Worm (Caenorhabditis elegans): Measurements from ENCODE around the gene erd-2.1.

erd-2.1 gene

ce11 chrX:10158716-10159115 lies at the start of gene erd-2.1:
TSS of gene erd-2.1 (minus strand) at chrX:10158829.
- TF ChIP-seq mxl-3 (GFP tag; optimal IDR thresholded peaks at IDR 0.05) (peak; percentile 99), lir-3 (tag; optimal IDR thresholded peaks at IDR 0.05) (no peak), nhr-41 (GFP tag; IDR thresholded peaks at IDR 0.05) (no peak), egl-43 (GFP tag; IDR thresholded peaks at IDR 0.05) (no peak), lin-39 (tag; optimal IDR thresholded peaks at IDR 0.05) (no peak), nhr-48 (tag; optimal IDR thresholded peaks at IDR 0.05) (peak; percentile 30), zip-11 (GFP tag; IDR thresholded peaks at IDR 0.05) (no peak), nhr-237 (tag; optimal IDR thresholded peaks at IDR 0.05) (no peak), T20F7.1 (GFP tag; optimal IDR thresholded peaks at IDR 0.05) (no peak), lin-1 (GFP tag; IDR thresholded peaks at IDR 0.05) (no peak), mdl-1 (tag; optimal IDR thresholded peaks at IDR 0.05) (peak in 1 of 2 experiments; percentile 70), nhr-6 (tag; optimal IDR thresholded peaks at IDR 0.05) (no peak), snpc-4 (tag; optimal IDR thresholded peaks at IDR 0.05) (no peak), ama-1 (optimal IDR thresholded peaks at IDR 0.05) (no peak), hif-1 (tag; optimal IDR thresholded peaks at IDR 0.05) (peak in 1 of 2 experiments; percentile 32), nhr-76 (tag; optimal IDR thresholded peaks at IDR 0.05) (no peak), saeg-2 (GFP tag; IDR thresholded peaks at IDR 0.05) (no peak), dmd-9 (GFP tag; IDR thresholded peaks at IDR 0.05) (no peak), zfp-2 (tag; optimal IDR thresholded peaks at IDR 0.05) (no peak), ctbp-1 (GFP tag; IDR thresholded peaks at IDR 0.05) (peak; percentile 58; the same call in 1 of the 2 replicates), attf-4 (tag; optimal IDR thresholded peaks at IDR 0.05) (no peak), T26A8.4 (GFP tag; IDR thresholded peaks at IDR 0.05) (peak; percentile 48; the same call in 1 of the 2 replicates), lin-38 (GFP tag; IDR thresholded peaks at IDR 0.05) (no peak), daf-8 (GFP tag; IDR thresholded peaks at IDR 0.05) (no peak), madf-5 (GFP tag; IDR thresholded peaks at IDR 0.05) (no peak), ZK337.2 (GFP tag; IDR thresholded peaks at IDR 0.05) (no peak), daf-19 (GFP tag; conservative IDR thresholded peaks at IDR 0.05) (no peak), set-16 (GFP tag; IDR thresholded peaks at IDR 0.05) (peak; percentile 24; the same call in 1 of the 2 replicates), F10B5.3 (tag; optimal IDR thresholded peaks at IDR 0.05) (no peak), dmd-8 (GFP tag; IDR thresholded peaks at IDR 0.05) (no peak), unc-130 (GFP tag; optimal IDR thresholded peaks at IDR 0.05) (no peak), nhr-28 (tag; optimal IDR thresholded peaks at IDR 0.05) (peak; percentile 86), dmd-6 (GFP tag; IDR thresholded peaks at IDR 0.05) (peak; percentile 63; the same call in 1 of the 2 replicates), fos-1 (tag; optimal IDR thresholded peaks at IDR 0.05) (no peak), fkh-10 (GFP tag; optimal IDR thresholded peaks at IDR 0.05) (no peak), spr-3 (GFP tag; optimal IDR thresholded peaks at IDR 0.05) (no peak), Y48G9A.11 (GFP tag; IDR thresholded peaks at IDR 0.05) (no peak), nhr-11 (tag; optimal IDR thresholded peaks at IDR 0.05) (peak; percentile 32), zag-1 (tag; optimal IDR thresholded peaks at IDR 0.05) (no peak), lin-29 (GFP tag; IDR thresholded peaks at IDR 0.05) (no peak), nhr-42 (GFP tag; IDR thresholded peaks at IDR 0.05) (no peak), unc-62 (GFP tag; optimal IDR thresholded peaks at IDR 0.05 in 1 of 2) (peak in 1 of 2 experiments; percentile 81), unc-62 (tag; optimal IDR thresholded peaks at IDR 0.05) (no peak), zip-2 (tag; optimal IDR thresholded peaks at IDR 0.05) (no peak), egl-27 (tag; optimal IDR thresholded peaks at IDR 0.05) (no peak), skn-1 (tag; optimal IDR thresholded peaks at IDR 0.05) (no peak), nhr-102 (tag; optimal IDR thresholded peaks at IDR 0.05) (no peak), mep-1 (tag; optimal IDR thresholded peaks at IDR 0.05) (peak; percentile 77), sdz-12 (GFP tag; optimal IDR thresholded peaks at IDR 0.05) (no peak), Y105C5A.15 (GFP tag; IDR thresholded peaks at IDR 0.05) (no peak), spr-1 (tag; optimal IDR thresholded peaks at IDR 0.05) (no peak), lin-13 (GFP tag; optimal IDR thresholded peaks at IDR 0.05) (peak; percentile 55), F26F4.8 (GFP tag; conservative IDR thresholded peaks at IDR 0.05) (no peak), mxl-2 (GFP tag; conservative IDR thresholded peaks at IDR 0.05) (no peak)

Data from whole organism, L4 larva.